Worm (Caenorhabditis elegans) whole organism, midembryonic: ENCODE measurements around the gene rdl-1.

Experiments used
- T22C8.4 ChIP-seq: fragments of 200-800 bp; sonication (Bioruptor generic); IDR thresholded peaks from 2 replicates; pipeline ENCODE4 v1.3.6; 2022; ENCODE audit warnings: missing genetic modification characterization, missing compliant biosample characterization
- cog-1 ChIP-seq: sonication (generic microtip); optimal IDR thresholded peaks from 2 replicates; lab custom pipeline; 2016; ENCODE audit warnings: missing genetic modification characterization, missing compliant biosample characterization
- flt-1 ChIP-seq: fragments of 200-800 bp; sonication (Bioruptor generic); IDR thresholded peaks from 2 replicates; pipeline ENCODE4 v1.3.6; 2022; ENCODE audit warnings: missing genetic modification characterization, missing compliant biosample characterization
- klf-2 ChIP-seq: fragments of 200-800 bp; sonication (Bioruptor generic); conservative IDR thresholded peaks from 2 replicates; pipeline ENCODE4 v1.3.6; 2022; ENCODE audit warnings: missing genetic modification reagents, missing genetic modification characterization, missing compliant biosample characterization
- med-1 ChIP-seq: sonication (generic microtip); optimal IDR thresholded peaks from 2 replicates; lab custom pipeline; 2017; ENCODE audit warnings: missing genetic modification characterization, mild to moderate bottlenecking, missing compliant biosample characterization, antibody characterized with exemption, missing genetic modification reagents; ENCODE audit not compliant: insufficient read depth
- ref-1 ChIP-seq: fragments of 200-800 bp; sonication (Bioruptor generic); conservative IDR thresholded peaks from 2 replicates; pipeline ENCODE4 v1.3.6; 2022; ENCODE audit warnings: missing genetic modification reagents, missing genetic modification characterization, missing compliant biosample characterization
- tab-1 ChIP-seq: fragments of 200-800 bp; sonication (Bioruptor generic); IDR thresholded peaks from 2 replicates; pipeline ENCODE4 v1.3.6; 2022; ENCODE audit warnings: missing genetic modification characterization, missing compliant biosample characterization
- ztf-23 ChIP-seq: fragments of 200-800 bp; sonication (Bioruptor generic); IDR thresholded peaks from 2 replicates; pipeline ENCODE4 v1.3.6; 2022; ENCODE audit warnings: missing genetic modification reagents, missing genetic modification characterization, missing compliant biosample characterization
- ztf-29 ChIP-seq: fragments of 200-800 bp; sonication (Bioruptor generic); IDR thresholded peaks from 2 replicates; pipeline ENCODE4 v1.3.6; 2022; ENCODE audit warnings: missing genetic modification reagents, missing genetic modification characterization, missing compliant biosample characterization

Gene rdl-1

ce11 chrIV:7747838-7748237, 22.2 kb downstream of the rdl-1 start, which contains the start of gene klo-1:
TSS of gene klo-1 (minus strand) at chrIV:7748225.
- no peak for TF ChIP-seq med-1 (GFP tag; lab: Kevin White, UChicago)
- no peak for TF ChIP-seq ztf-23 (GFP tag; lab: Robert Waterston, UW)
- TF ChIP-seq klf-2 (GFP tag; lab: Robert Waterston, UW): no peak
- no peak for TF ChIP-seq cog-1
- TF ChIP-seq T22C8.4 (GFP tag; lab: Robert Waterston, UW): no peak
- TF ChIP-seq flt-1 (GFP tag; lab: Robert Waterston, UW): no peak
- TF ChIP-seq tab-1 (GFP tag; lab: Robert Waterston, UW): no peak
- TF ChIP-seq ref-1 (GFP tag; lab: Robert Waterston, UW): no peak
- no peak for TF ChIP-seq ztf-29 (GFP tag; lab: Robert Waterston, UW)

ce11 chrIV:7743539-7743938, 26.5 kb downstream of the rdl-1 start, which contains the start of gene npr-35:
TSS of gene npr-35 (plus strand) at chrIV:7743839.
- no peak for TF ChIP-seq tab-1 (GFP tag; lab: Robert Waterston, UW)

- no peak for TF ChIP-seq tab-1 (GFP tag; lab: Robert Waterston, UW)
- no peak for TF ChIP-seq med-1 (GFP tag; lab: Kevin White, UChicago)
- TF ChIP-seq ref-1 (GFP tag; lab: Robert Waterston, UW): no peak
These were observed 33.4 kb downstream of the rdl-1 start for ce11 chrIV:7736616-7737015.

- TF ChIP-seq klf-2 (GFP tag; lab: Robert Waterston, UW): no peak
- no peak for TF ChIP-seq med-1 (GFP tag; lab: Kevin White, UChicago)
- TF ChIP-seq ref-1 (GFP tag; lab: Robert Waterston, UW): no peak
- TF ChIP-seq tab-1 (GFP tag; lab: Robert Waterston, UW): no peak
- no peak for TF ChIP-seq flt-1 (GFP tag; lab: Robert Waterston, UW)
- no peak for TF ChIP-seq T22C8.4 (GFP tag; lab: Robert Waterston, UW)
These were observed 35.4 kb downstream of the rdl-1 start, which contains the start of gene clx-1 for ce11 chrIV:7734619-7735018. TSS of gene clx-1 (plus strand) at chrIV:7734648.

ce11 chrIV:7734173-7734572, 35.9 kb downstream of the rdl-1 start:
- TF ChIP-seq klf-2 (GFP tag; lab: Robert Waterston, UW) (no peak), flt-1 (GFP tag; lab: Robert Waterston, UW) (no peak), ref-1 (GFP tag; lab: Robert Waterston, UW) (no peak), ztf-23 (GFP tag; lab: Robert Waterston, UW) (no peak), med-1 (GFP tag; lab: Kevin White, UChicago) (no peak), cog-1 (no peak), T22C8.4 (GFP tag; lab: Robert Waterston, UW) (no peak), ztf-29 (GFP tag; lab: Robert Waterston, UW) (no peak), tab-1 (GFP tag; lab: Robert Waterston, UW) (no peak)

ce11 chrIV:7731960-7732359, 38.1 kb downstream of the rdl-1 start, which contains the start of the genes C50F7.9 and C50F7.3:
TSS of gene C50F7.9 (minus strand) at chrIV:7732060.
TSS of gene C50F7.3 (plus strand) at chrIV:7732329.
- TF ChIP-seq T22C8.4 (GFP tag; lab: Robert Waterston, UW): no peak
- TF ChIP-seq ztf-29 (GFP tag; lab: Robert Waterston, UW): no peak

- TF ChIP-seq ref-1 (GFP tag; lab: Robert Waterston, UW) (no peak), T22C8.4 (GFP tag; lab: Robert Waterston, UW) (no peak), ztf-29 (GFP tag; lab: Robert Waterston, UW) (no peak)
These were observed 41.6 kb downstream of the rdl-1 start, which contains the start of gene sucg-1 for ce11 chrIV:7728402-7728963. TSS of gene sucg-1 (plus strand) at chrIV:7728913.

ce11 chrIV:7727258-7727657, 42.8 kb downstream of the rdl-1 start:
- TF ChIP-seq klf-2 (GFP tag; lab: Robert Waterston, UW): no peak
- no peak for TF ChIP-seq T22C8.4 (GFP tag; lab: Robert Waterston, UW)
- TF ChIP-seq med-1 (GFP tag; lab: Kevin White, UChicago): no peak
- no peak for TF ChIP-seq ztf-29 (GFP tag; lab: Robert Waterston, UW)
- no peak for TF ChIP-seq ref-1 (GFP tag; lab: Robert Waterston, UW)

ce11 chrIV:7726325-7726724, 43.7 kb downstream of the rdl-1 start, which contains the start of gene C50F7.5:
TSS of gene C50F7.5 (plus strand) at chrIV:7726719.
- TF ChIP-seq med-1 (GFP tag; lab: Kevin White, UChicago): no peak
- TF ChIP-seq ztf-23 (GFP tag; lab: Robert Waterston, UW): no peak
- TF ChIP-seq ztf-29 (GFP tag; lab: Robert Waterston, UW): no peak
- no peak for TF ChIP-seq tab-1 (GFP tag; lab: Robert Waterston, UW)
- no peak for TF ChIP-seq ref-1 (GFP tag; lab: Robert Waterston, UW)
- no peak for TF ChIP-seq T22C8.4 (GFP tag; lab: Robert Waterston, UW)
- TF ChIP-seq klf-2 (GFP tag; lab: Robert Waterston, UW): no peak
- no peak for TF ChIP-seq cog-1

- TF ChIP-seq tab-1 (GFP tag; lab: Robert Waterston, UW) (no peak), T22C8.4 (GFP tag; lab: Robert Waterston, UW) (no peak), klf-2 (GFP tag; lab: Robert Waterston, UW) (no peak), cog-1 (no peak), ref-1 (GFP tag; lab: Robert Waterston, UW) (no peak)
These were observed 45.1 kb downstream of the rdl-1 start for ce11 chrIV:7724912-7725311.
